Fruit fly (Drosophila melanogaster) whole organism, wandering third instar larva: ENCODE measurements around the gene Ent2.

Experiments used
- Abd-B ChIP-seq: fragments of >200 bp; optimal IDR thresholded peaks from 2 replicates; lab custom pipeline; 2017; ENCODE audit warnings: missing biosample characterization, missing genetic modification characterization
- CG9705 ChIP-seq: fragments of 200-800 bp; sonication (Bioruptor generic); optimal IDR thresholded peaks from 2 replicates; lab custom pipeline; 2018; ENCODE audit warnings: missing biosample characterization, mild to moderate bottlenecking, missing genetic modification characterization
- CrebA ChIP-seq: fragments of 200-800 bp; sonication (Bioruptor generic); optimal IDR thresholded peaks from 2 replicates; lab custom pipeline; 2016; ENCODE audit warnings: missing biosample characterization, mild to moderate bottlenecking, missing genetic modification characterization, borderline replicate concordance
- Dfd ChIP-seq: fragments of >200 bp; optimal IDR thresholded peaks from 2 replicates; lab custom pipeline; 2017; ENCODE audit warnings: missing biosample characterization, missing genetic modification characterization
- Dif ChIP-seq: fragments of 200-275, 200-300 bp; sonication (Bioruptor generic); optimal IDR thresholded peaks from 2 replicates; lab custom pipeline; 2018; ENCODE audit warnings: missing biosample characterization, missing genetic modification characterization; ENCODE audit not compliant: partially characterized antibody
- GATAd ChIP-seq: sonication (Bioruptor generic); optimal IDR thresholded peaks from 2 replicates; lab custom pipeline; 2016; ENCODE audit warnings: missing biosample characterization, missing genetic modification characterization
- HLH106 ChIP-seq: fragments of 200-800 bp; optimal IDR thresholded peaks from 3 replicates; lab custom pipeline; 2019; ENCODE audit warnings: missing biosample characterization, mild to moderate bottlenecking, missing genetic modification characterization, moderate library complexity
- Hnf4 ChIP-seq: fragments of 200-800 bp; sonication (Bioruptor generic); optimal IDR thresholded peaks from 2 replicates; lab custom pipeline; 2016; ENCODE audit warnings: missing biosample characterization, mild to moderate bottlenecking, missing genetic modification characterization
- Hr78 ChIP-seq: fragments of >200 bp; optimal IDR thresholded peaks from 2 replicates; lab custom pipeline; 2017; ENCODE audit warnings: missing biosample characterization, missing genetic modification characterization
- Hr83 ChIP-seq: fragments of 200-300 bp; sonication (Bioruptor generic); optimal IDR thresholded peaks from 2 replicates; lab custom pipeline; 2016; ENCODE audit warnings: missing biosample characterization, mild to moderate bottlenecking, missing genetic modification characterization, moderate library complexity; ENCODE audit not compliant: poor library complexity, severe bottlenecking
- Jra ChIP-seq: sonication (Bioruptor generic); optimal IDR thresholded peaks from 2 replicates; lab custom pipeline; 2016; ENCODE audit warnings: missing biosample characterization, missing genetic modification characterization
- Mio ChIP-seq: sonication (Bioruptor generic); optimal IDR thresholded peaks from 2 replicates; lab custom pipeline; 2016; ENCODE audit warnings: missing biosample characterization, missing genetic modification characterization
- Myc ChIP-seq: fragments of >200 bp; optimal IDR thresholded peaks from 2 replicates; lab custom pipeline; 2017
- N ChIP-seq: fragments of >200 bp; optimal IDR thresholded peaks from 2 replicates; lab custom pipeline; 2018; ENCODE audit warnings: missing biosample characterization, missing external identifiers, missing genetic modification characterization
- OdsH ChIP-seq: fragments of 200-800 bp; sonication (Bioruptor generic); optimal IDR thresholded peaks from 2 replicates; lab custom pipeline; 2016; ENCODE audit warnings: missing biosample characterization, mild to moderate bottlenecking, missing genetic modification characterization
- Vsx2 ChIP-seq: fragments of 200-300, 225-300 bp; sonication (Bioruptor generic); optimal IDR thresholded peaks from 2 replicates; lab custom pipeline; 2018; ENCODE audit warnings: missing biosample characterization, missing genetic modification characterization; ENCODE audit not compliant: partially characterized antibody
- br ChIP-seq: fragments of 200-800 bp; sonication (Bioruptor generic); optimal IDR thresholded peaks from 2 replicates; lab custom pipeline; 2016; ENCODE audit warnings: missing biosample characterization, missing genetic modification characterization
- brk ChIP-seq: fragments of 200-800 bp; sonication (Bioruptor generic); optimal IDR thresholded peaks from 2 replicates; lab custom pipeline; 2016; ENCODE audit warnings: missing biosample characterization, mild to moderate bottlenecking, missing genetic modification characterization
- dl ChIP-seq, 2 experiments: fragments of 175-275, 200-275 bp in 1 of 2; fragments of 200-275 bp in 1 of 2; sonication (Bioruptor generic); optimal IDR thresholded peaks; lab custom pipeline; 2018; ENCODE audit warnings: mild to moderate bottlenecking in 2 of 2, missing biosample characterization in 2 of 2, missing genetic modification characterization in 2 of 2, moderate library complexity in 2 of 2; ENCODE audit not compliant: partially characterized antibody in 2 of 2, insufficient read depth in 1 of 2
- dmrt93B ChIP-seq: fragments of 200-800 bp; sonication (Bioruptor generic); optimal IDR thresholded peaks from 2 replicates; lab custom pipeline; 2018; ENCODE audit warnings: missing biosample characterization, mild to moderate bottlenecking, missing genetic modification characterization
- dsf ChIP-seq: sonication (Bioruptor generic); optimal IDR thresholded peaks from 2 replicates; lab custom pipeline; 2016; ENCODE audit warnings: missing biosample characterization, missing genetic modification characterization, borderline replicate concordance
- foxo ChIP-seq, 2 experiments: fragments of 200-800 bp; sonication (Bioruptor generic); optimal IDR thresholded peaks; 2 replicates in 1 of 2; 3 replicates in 1 of 2; lab custom pipeline; 2016 to 2017; ENCODE audit warnings: missing biosample characterization in 2 of 2, missing genetic modification characterization in 2 of 2
- h ChIP-seq: fragments of 200-800 bp; sonication (Bioruptor generic); optimal IDR thresholded peaks from 3 replicates; lab custom pipeline; 2016; ENCODE audit warnings: missing biosample characterization, mild to moderate bottlenecking, missing genetic modification characterization
- jim ChIP-seq: fragments of 175-275, 200-325 bp; sonication (Bioruptor generic); optimal IDR thresholded peaks from 2 replicates; lab custom pipeline; 2016; ENCODE audit warnings: missing biosample characterization, mild to moderate bottlenecking, missing genetic modification characterization
- lola ChIP-seq: fragments of >200 bp; optimal IDR thresholded peaks from 2 replicates; lab custom pipeline; 2017; ENCODE audit warnings: missing biosample characterization, missing genetic modification characterization
- pan ChIP-seq: fragments of >200 bp; optimal IDR thresholded peaks from 2 replicates; lab custom pipeline; 2017
- rgr ChIP-seq: fragments of 200-800 bp; sonication (Bioruptor generic); optimal IDR thresholded peaks from 3 replicates; lab custom pipeline; 2016; ENCODE audit warnings: missing biosample characterization, mild to moderate bottlenecking, missing genetic modification characterization
- sage ChIP-seq: fragments of 200-800 bp; sonication (Bioruptor generic); optimal IDR thresholded peaks from 2 replicates; lab custom pipeline; 2016; ENCODE audit warnings: missing biosample characterization, mild to moderate bottlenecking, missing genetic modification characterization
- sv ChIP-seq: fragments of 200-800 bp; sonication (Bioruptor generic); optimal IDR thresholded peaks from 3 replicates; lab custom pipeline; 2016; ENCODE audit warnings: missing biosample characterization, missing genetic modification characterization
- tai ChIP-seq: sonication (Bioruptor generic); optimal IDR thresholded peaks from 2 replicates; lab custom pipeline; 2016; ENCODE audit warnings: missing biosample characterization, missing genetic modification characterization
- usp ChIP-seq: fragments of >200 bp; optimal IDR thresholded peaks from 2 replicates; lab custom pipeline; 2017; ENCODE audit warnings: missing biosample characterization, missing genetic modification characterization
- woc ChIP-seq: sonication (Bioruptor generic); optimal IDR thresholded peaks from 2 replicates; lab custom pipeline; 2016; ENCODE audit warnings: missing biosample characterization, mild to moderate bottlenecking, missing genetic modification characterization

The Ent2 gene

DNA sequence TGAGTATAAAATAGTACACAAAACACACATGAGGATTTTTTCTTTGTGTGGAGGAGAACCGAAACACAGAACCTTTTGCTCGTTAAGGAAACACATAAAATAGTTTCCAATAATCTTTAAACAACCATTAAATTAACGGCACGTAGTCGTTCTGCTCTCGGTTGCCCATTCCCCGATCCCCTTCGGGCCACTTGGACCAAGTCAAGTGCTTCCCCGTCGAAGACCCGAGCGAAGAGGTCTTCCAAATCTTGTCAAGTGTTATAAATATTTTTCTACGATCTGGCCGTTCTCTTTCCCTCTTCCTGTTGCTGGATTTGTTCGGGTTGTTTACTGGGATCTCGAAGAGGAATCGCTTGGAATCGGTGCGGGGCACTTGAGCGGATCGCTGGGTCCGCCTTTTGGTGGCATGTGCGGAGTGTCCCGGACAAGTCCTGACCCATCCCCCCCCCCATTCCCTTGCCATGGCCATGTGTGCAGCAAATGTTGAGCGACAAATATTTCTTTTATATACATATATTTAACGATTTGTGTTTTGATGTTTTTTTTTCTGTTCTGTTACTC lies 31.1 kb upstream of the Ent2 start:
- TF ChIP-seq foxo (GFP tag; optimal IDR thresholded peaks at IDR 0.05; lab: Kevin White, UChicago) (no peak), OdsH (no peak), brk (GFP tag; lab: Kevin White, UChicago) (no peak), CG9705 (GFP tag; lab: Kevin White, UChicago) (no peak), Myc (lab: Kevin White, UChicago) (no peak), Hnf4 (GFP tag; lab: Kevin White, UChicago) (no peak), dl (GFP tag; optimal IDR thresholded peaks at IDR 0.05; lab: Kevin White, UChicago; ENCODE audit: insufficient read depth in 1 of 2, partially characterized antibody in 2 of 2) (no peak), sage (GFP tag; lab: Kevin White, UChicago) (no peak), Hr83 (no peak), woc (no peak), jim (GFP tag; lab: Kevin White, UChicago) (no peak), dmrt93B (GFP tag; lab: Kevin White, UChicago) (no peak), GATAd (GFP tag; lab: Kevin White, UChicago) (no peak)
- TF ChIP-seq, all 38 proteins: peak for 0

DNA sequence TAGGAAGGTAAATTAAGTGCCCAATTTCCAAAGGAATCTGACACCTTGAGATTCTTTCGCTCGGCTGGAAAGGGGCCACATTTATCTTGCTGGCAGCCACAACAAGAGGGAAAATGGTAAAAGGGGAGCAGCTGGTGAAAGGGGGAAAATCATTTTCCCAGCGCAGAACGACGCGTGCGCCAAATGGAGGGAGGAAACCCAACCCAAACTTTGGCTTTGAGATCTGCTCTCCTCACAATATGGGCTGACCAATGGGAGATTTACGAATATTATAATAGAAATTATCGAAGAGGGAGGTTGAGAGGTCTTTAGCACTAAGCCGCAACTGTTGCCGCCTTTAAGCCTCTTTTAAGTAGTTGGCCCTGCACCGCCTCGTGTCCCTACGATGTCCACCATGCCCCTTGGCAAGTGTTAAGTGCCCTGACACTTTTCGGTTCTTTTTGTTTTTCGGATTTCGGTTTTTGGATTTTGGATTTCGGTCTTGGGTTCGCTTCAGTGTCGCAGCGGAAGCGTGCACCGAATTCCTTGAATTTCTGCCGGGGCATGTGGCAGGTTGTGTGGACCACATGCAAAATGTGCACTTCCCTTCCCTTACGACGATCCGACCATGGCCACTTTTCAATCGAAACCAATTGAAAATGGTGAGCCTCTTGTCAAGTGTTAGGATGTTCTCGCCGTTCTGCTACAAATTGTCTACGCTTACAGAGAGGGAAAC lies 30.0 kb upstream of the Ent2 start:
- no peak for TF ChIP-seq Dfd (GFP tag; lab: Kevin White, UChicago)
- no peak for TF ChIP-seq dmrt93B (GFP tag; lab: Kevin White, UChicago)
- TF ChIP-seq Hr83: no peak
- no peak for TF ChIP-seq OdsH
- no peak for TF ChIP-seq Jra (GFP tag; lab: Kevin White, UChicago)
- no peak for TF ChIP-seq Hnf4 (GFP tag; lab: Kevin White, UChicago)
- no peak for TF ChIP-seq tai
- no peak for TF ChIP-seq usp (GFP tag; lab: Kevin White, UChicago)
- TF ChIP-seq sv (GFP tag; lab: Kevin White, UChicago): no peak
- no peak for TF ChIP-seq Hr78 (GFP tag; lab: Kevin White, UChicago)
- no peak for TF ChIP-seq pan (lab: Kevin White, UChicago)
- TF ChIP-seq dsf (GFP tag; lab: Kevin White, UChicago): no peak
- TF ChIP-seq h (GFP tag; lab: Kevin White, UChicago): no peak
- no peak for TF ChIP-seq jim (GFP tag; lab: Kevin White, UChicago)

DNA sequence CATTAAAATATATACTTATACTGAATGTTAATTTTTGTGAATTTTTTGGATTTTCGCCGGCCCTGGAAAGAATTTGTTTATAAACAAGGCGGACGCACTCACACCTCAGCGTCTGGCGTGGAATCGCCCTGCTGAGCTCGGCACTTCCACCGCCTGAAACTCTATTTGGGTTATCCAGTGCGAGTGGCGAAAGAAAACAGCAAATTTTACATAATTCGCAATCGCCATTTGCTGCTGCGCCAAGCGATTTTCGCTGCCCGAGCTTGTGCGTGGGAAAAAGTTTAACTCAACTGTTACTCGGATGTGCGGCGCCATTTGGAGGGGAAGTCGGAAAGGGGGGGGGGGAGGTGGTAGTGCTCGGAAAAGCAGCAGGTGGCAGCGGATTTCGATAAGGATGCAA lies 29.1 kb upstream of the Ent2 start:
- TF ChIP-seq dmrt93B (GFP tag; lab: Kevin White, UChicago) (no peak), jim (GFP tag; lab: Kevin White, UChicago) (no peak), brk (GFP tag; lab: Kevin White, UChicago) (no peak), Myc (lab: Kevin White, UChicago) (no peak), tai (no peak), Abd-B (GFP tag; lab: Kevin White, UChicago) (no peak), HLH106 (no peak), br (GFP tag; lab: Kevin White, UChicago) (no peak), rgr (GFP tag; lab: Kevin White, UChicago) (no peak), N (no peak), Vsx2 (GFP tag; lab: Kevin White, UChicago) (no peak), Dif (GFP tag; lab: Kevin White, UChicago) (no peak), OdsH (no peak), Mio (no peak), Jra (GFP tag; lab: Kevin White, UChicago) (no peak), sage (GFP tag; lab: Kevin White, UChicago) (no peak), Hnf4 (GFP tag; lab: Kevin White, UChicago) (no peak), dl (GFP tag; optimal IDR thresholded peaks at IDR 0.05; lab: Kevin White, UChicago; ENCODE audit: insufficient read depth in 1 of 2, partially characterized antibody in 2 of 2) (no peak), CG9705 (GFP tag; lab: Kevin White, UChicago) (no peak)

DNA sequence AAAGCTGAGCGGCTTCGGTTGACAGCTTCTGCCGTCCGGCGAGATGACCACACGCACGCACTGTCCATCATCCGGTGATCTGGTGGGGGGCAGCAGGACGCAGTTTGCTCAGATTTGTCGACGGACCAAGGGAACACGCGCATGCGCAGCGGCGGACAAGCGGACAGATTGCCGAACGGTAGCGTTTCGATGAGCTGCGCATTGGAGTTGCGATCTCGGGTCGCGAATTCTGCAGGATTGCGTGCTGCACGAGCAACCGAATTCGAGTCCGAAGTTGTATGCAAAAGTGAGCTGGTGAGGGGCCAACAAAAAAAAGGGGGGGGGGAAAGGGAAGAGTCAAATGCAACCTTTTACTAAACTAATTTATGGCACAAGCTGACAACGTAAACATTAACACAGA lies 28.4 kb upstream of the Ent2 start:
- TF ChIP-seq Dfd (GFP tag; lab: Kevin White, UChicago) (no peak), lola (no peak), dl (GFP tag; optimal IDR thresholded peaks at IDR 0.05; lab: Kevin White, UChicago; ENCODE audit: insufficient read depth in 1 of 2, partially characterized antibody in 2 of 2) (no peak), Abd-B (GFP tag; lab: Kevin White, UChicago) (no peak), Jra (GFP tag; lab: Kevin White, UChicago) (no peak), dsf (GFP tag; lab: Kevin White, UChicago) (no peak), Vsx2 (GFP tag; lab: Kevin White, UChicago) (no peak), CrebA (GFP tag; lab: Kevin White, UChicago) (no peak)
